Worm (Caenorhabditis elegans): ENCODE results near the gene alh-13.

alh-13 gene

ce11 chrX:12750805-12751204 lies 31.4 kb upstream of the alh-13 start:
- TF ChIP-seq rbr-2 (tag; optimal IDR thresholded peaks at IDR 0.05): no peak
- TF ChIP-seq tra-1 (GFP tag; IDR thresholded peaks at IDR 0.05): no peak
- TF ChIP-seq nhr-28 (tag; optimal IDR thresholded peaks at IDR 0.05): peak; percentile 27
- no peak for TF ChIP-seq D1046.2 (GFP tag; IDR thresholded peaks at IDR 0.05)

ce11 chrX:12754043-12754442 lies 28.2 kb upstream of the alh-13 start:
- peak in 1 of 2 experiments; percentile 78 for TF ChIP-seq unc-62 (GFP tag; optimal IDR thresholded peaks at IDR 0.05 in 1 of 2)
- no peak for TF ChIP-seq unc-62 (tag; optimal IDR thresholded peaks at IDR 0.05)
- no peak for TF ChIP-seq daf-19 (GFP tag; conservative IDR thresholded peaks at IDR 0.05)

ce11 chrX:12755021-12755420 lies 27.2 kb upstream of the alh-13 start:
- TF ChIP-seq unc-62 (GFP tag; optimal IDR thresholded peaks at IDR 0.05 in 1 of 2): peak in 1 of 2 experiments; percentile 91
- no peak for TF ChIP-seq unc-62 (tag; optimal IDR thresholded peaks at IDR 0.05)
- no peak for TF ChIP-seq aly-2 (tag; optimal IDR thresholded peaks at IDR 0.05)

ce11 chrX:12759010-12759409 lies 23.2 kb upstream of the alh-13 start:
- TF ChIP-seq hlh-30 (tag; optimal IDR thresholded peaks at IDR 0.05; ENCODE audit: insufficient read depth) (peak; percentile 62), daf-16 (GFP tag; optimal IDR thresholded peaks at IDR 0.05) (no peak), daf-16 (tag; optimal IDR thresholded peaks at IDR 0.05) (peak; percentile 63), nhr-28 (tag; optimal IDR thresholded peaks at IDR 0.05) (peak; percentile 28), ceh-62 (tag; optimal IDR thresholded peaks at IDR 0.05) (no peak), set-16 (GFP tag; IDR thresholded peaks at IDR 0.05) (no peak), dmd-6 (GFP tag; IDR thresholded peaks at IDR 0.05) (peak; percentile 32), dve-1 (tag; optimal IDR thresholded peaks at IDR 0.05; ENCODE audit: insufficient read depth) (peak; percentile 54), daf-8 (GFP tag; IDR thresholded peaks at IDR 0.05) (no peak), php-3 (GFP tag; IDR thresholded peaks at IDR 0.05) (peak; percentile 41; the same call in 1 of the 2 replicates)

- 0 out of 2 replicates have a peak, but pooled peaks have one; percentile 20 for TF ChIP-seq mxl-2 (GFP tag; conservative IDR thresholded peaks at IDR 0.05)
- TF ChIP-seq tag-97 (GFP tag; IDR thresholded peaks at IDR 0.05): no peak
- no peak for TF ChIP-seq hmg-1.1 (GFP tag; IDR thresholded peaks at IDR 0.05)
- peak; percentile 31 for TF ChIP-seq nhr-6 (tag; optimal IDR thresholded peaks at IDR 0.05)
- TF ChIP-seq ctbp-1 (GFP tag; IDR thresholded peaks at IDR 0.05): no peak
- TF ChIP-seq saeg-2 (GFP tag; IDR thresholded peaks at IDR 0.05): no peak
- TF ChIP-seq ceh-44 (GFP tag; IDR thresholded peaks at IDR 0.05): no peak
- peak; percentile 69 for TF ChIP-seq aha-1 (tag)
- TF ChIP-seq ceh-62 (tag; optimal IDR thresholded peaks at IDR 0.05): no peak
- peak; percentile 95 for TF ChIP-seq dmd-6 (GFP tag; IDR thresholded peaks at IDR 0.05)
- no peak for TF ChIP-seq fkh-10 (GFP tag; optimal IDR thresholded peaks at IDR 0.05)
- TF ChIP-seq zag-1 (tag; optimal IDR thresholded peaks at IDR 0.05): no peak
- peak; percentile 64 for TF ChIP-seq mep-1 (tag; optimal IDR thresholded peaks at IDR 0.05)
- no peak for TF ChIP-seq lir-3 (tag; optimal IDR thresholded peaks at IDR 0.05)
- TF ChIP-seq nhr-11 (tag; optimal IDR thresholded peaks at IDR 0.05): no peak
- TF ChIP-seq nhr-41 (GFP tag; IDR thresholded peaks at IDR 0.05): peak; percentile 76; the same call in 1 of the 2 replicates
- TF ChIP-seq lin-15B (tag; optimal IDR thresholded peaks at IDR 0.05): no peak
- no peak for TF ChIP-seq nhr-111 (GFP tag; optimal IDR thresholded peaks at IDR 0.05)
- no peak for TF ChIP-seq arid-1 (GFP tag; conservative IDR thresholded peaks at IDR 0.05)
- peak; percentile 98 for TF ChIP-seq mxl-3 (GFP tag; optimal IDR thresholded peaks at IDR 0.05)
- no peak for TF ChIP-seq ceh-28 (tag; optimal IDR thresholded peaks at IDR 0.05)
- no peak for TF ChIP-seq lin-13 (GFP tag; optimal IDR thresholded peaks at IDR 0.05)
- TF ChIP-seq hlh-11 (tag; optimal IDR thresholded peaks at IDR 0.05): peak; percentile 91
- no peak for TF ChIP-seq skn-1 (tag; optimal IDR thresholded peaks at IDR 0.05)
- peak in 1 of 2 experiments; percentile 96 for TF ChIP-seq unc-62 (GFP tag; optimal IDR thresholded peaks at IDR 0.05 in 1 of 2)
- no peak for TF ChIP-seq unc-62 (tag; optimal IDR thresholded peaks at IDR 0.05)
- no peak for TF ChIP-seq spr-3 (GFP tag; optimal IDR thresholded peaks at IDR 0.05)
- TF ChIP-seq lsy-2 (tag; optimal IDR thresholded peaks at IDR 0.05): no peak
- peak; percentile 88 for TF ChIP-seq dve-1 (tag; optimal IDR thresholded peaks at IDR 0.05; ENCODE audit: insufficient read depth)
- TF ChIP-seq tra-1 (GFP tag; IDR thresholded peaks at IDR 0.05): peak; percentile 71; the same call in 1 of the 2 replicates
- TF ChIP-seq mes-2 (tag; optimal IDR thresholded peaks at IDR 0.05; ENCODE audit: poor library complexity, severe bottlenecking): peak; percentile 27
- TF ChIP-seq madf-5 (GFP tag; IDR thresholded peaks at IDR 0.05): 0 out of 4 replicates have a peak, but pooled peaks of 1 of the 2 experiments have one; percentile 21
- TF ChIP-seq zfp-3 (GFP tag; conservative IDR thresholded peaks at IDR 0.05): no peak
These were observed 22.6 kb upstream of the alh-13 start for ce11 chrX:12759642-12760041.
